Worm (Caenorhabditis elegans) whole organism, late embryonic: ENCODE results near the gene F39G3.5.

ENCODE experiments used
- K02D7.2 ChIP-seq: sonication (generic microtip); optimal IDR thresholded peaks from 2 replicates; lab custom pipeline; 2017; ENCODE audit warnings: mild to moderate bottlenecking, missing genetic modification characterization, missing compliant biosample characterization
- K09A11.1 ChIP-seq: sonication (generic microtip); optimal IDR thresholded peaks from 2 replicates; lab custom pipeline; 2017; ENCODE audit warnings: antibody characterized with exemption, mild to moderate bottlenecking, missing genetic modification characterization, missing compliant biosample characterization; ENCODE audit not compliant: insufficient read depth
- Y22D7AL.16 ChIP-seq: sonication (generic microtip); optimal IDR thresholded peaks from 2 replicates; lab custom pipeline; 2016; ENCODE audit warnings: missing genetic modification characterization, missing compliant biosample characterization
- ahr-1 ChIP-seq: sonication (generic microtip); optimal IDR thresholded peaks from 2 replicates; lab custom pipeline; 2016; ENCODE audit warnings: missing genetic modification characterization, missing compliant biosample characterization
- ceh-18 ChIP-seq: sonication (generic microtip); optimal IDR thresholded peaks from 2 replicates; lab custom pipeline; 2016; ENCODE audit warnings: missing genetic modification characterization, missing compliant biosample characterization
- ceh-24 ChIP-seq: sonication (generic microtip); optimal IDR thresholded peaks from 2 replicates; lab custom pipeline; 2016; ENCODE audit warnings: mild to moderate bottlenecking, missing genetic modification characterization, missing compliant biosample characterization
- ceh-30 ChIP-seq: fragments of 150-350 bp; optimal IDR thresholded peaks from 2 replicates; lab custom pipeline; 2014; ENCODE audit warnings: missing biosample characterization, missing genetic modification characterization
- ceh-31 ChIP-seq: sonication (generic microtip); optimal IDR thresholded peaks from 2 replicates; lab custom pipeline; 2016; ENCODE audit warnings: missing genetic modification characterization, missing compliant biosample characterization
- ceh-9 ChIP-seq: sonication (generic microtip); optimal IDR thresholded peaks from 2 replicates; lab custom pipeline; 2016; ENCODE audit warnings: mild to moderate bottlenecking, missing genetic modification characterization, inconsistent platforms, missing compliant biosample characterization
- dmd-4 ChIP-seq: sonication (generic microtip); optimal IDR thresholded peaks from 2 replicates; lab custom pipeline; 2016; ENCODE audit warnings: borderline replicate concordance, missing genetic modification characterization, missing compliant biosample characterization
- dve-1 ChIP-seq: sonication (generic microtip); optimal IDR thresholded peaks from 2 replicates; lab custom pipeline; 2017; ENCODE audit warnings: antibody characterized with exemption, mild to moderate bottlenecking, missing genetic modification characterization, missing compliant biosample characterization
- elt-4 ChIP-seq: sonication (generic microtip); optimal IDR thresholded peaks from 2 replicates; lab custom pipeline; 2016; ENCODE audit warnings: missing genetic modification characterization, missing compliant biosample characterization
- fkh-10 ChIP-seq: fragments of 150-350 bp; optimal IDR thresholded peaks from 2 replicates; lab custom pipeline; 2014; ENCODE audit warnings: missing biosample characterization, missing genetic modification reagents, missing genetic modification characterization
- hlh-15 ChIP-seq: sonication (generic microtip); optimal IDR thresholded peaks from 2 replicates; lab custom pipeline; 2016; ENCODE audit warnings: missing genetic modification characterization, missing compliant biosample characterization
- hlh-30 ChIP-seq: sonication (generic microtip); optimal IDR thresholded peaks from 2 replicates; lab custom pipeline; 2017; ENCODE audit warnings: antibody characterized with exemption, missing genetic modification characterization, missing compliant biosample characterization; ENCODE audit not compliant: insufficient read depth
- hlh-8 ChIP-seq: sonication (generic microtip); optimal IDR thresholded peaks from 2 replicates; lab custom pipeline; 2016; ENCODE audit warnings: missing genotype, missing genetic modification characterization, missing compliant biosample characterization
- lin-11 ChIP-seq: fragments of 200-800 bp; sonication (Bioruptor generic); optimal IDR thresholded peaks from 2 replicates; lab custom pipeline; 2018; ENCODE audit warnings: mild to moderate bottlenecking, missing genetic modification characterization, missing compliant biosample characterization
- madf-2 ChIP-seq: sonication (generic microtip); optimal IDR thresholded peaks from 2 replicates; lab custom pipeline; 2017; ENCODE audit warnings: missing genetic modification characterization, missing compliant biosample characterization
- nfya-1 ChIP-seq: sonication (generic microtip); optimal IDR thresholded peaks from 2 replicates; lab custom pipeline; 2017; ENCODE audit warnings: missing genetic modification characterization, mild to moderate bottlenecking, missing compliant biosample characterization, antibody characterized with exemption, moderate library complexity
- nhr-11 ChIP-seq: fragments of 150-350 bp; optimal IDR thresholded peaks from 2 replicates; lab custom pipeline; 2014; ENCODE audit warnings: missing biosample characterization, missing genetic modification characterization
- nhr-232 ChIP-seq: sonication (generic microtip); optimal IDR thresholded peaks from 2 replicates; lab custom pipeline; 2016; ENCODE audit warnings: missing genetic modification characterization, missing compliant biosample characterization
- npax-4 ChIP-seq: sonication (generic microtip); optimal IDR thresholded peaks from 2 replicates; lab custom pipeline; 2016; ENCODE audit warnings: missing genetic modification characterization, missing compliant biosample characterization
- pag-3 ChIP-seq: sonication (generic microtip); optimal IDR thresholded peaks from 2 replicates; lab custom pipeline; 2016; ENCODE audit warnings: missing compliant biosample characterization, missing genetic modification characterization, borderline replicate concordance
- pat-9 ChIP-seq: fragments of 200-800 bp; sonication (Bioruptor generic); optimal IDR thresholded peaks from 2 replicates; lab custom pipeline; 2018; ENCODE audit warnings: mild to moderate bottlenecking, missing genetic modification characterization, moderate library complexity, missing compliant biosample characterization
- pax-1 ChIP-seq: fragments of 150-350 bp; optimal IDR thresholded peaks from 2 replicates; lab custom pipeline; 2014; ENCODE audit warnings: missing biosample characterization, missing genetic modification characterization
- pha-4 ChIP-seq: fragments of 150-350 bp; optimal IDR thresholded peaks from 2 replicates; lab custom pipeline; 2018; ENCODE audit warnings: missing biosample characterization, missing genetic modification reagents, missing genetic modification characterization
- pqm-1 ChIP-seq: sonication (generic microtip); optimal IDR thresholded peaks from 2 replicates; lab custom pipeline; 2016; ENCODE audit warnings: missing genetic modification characterization, missing compliant biosample characterization
- pros-1 ChIP-seq: fragments of 150-350 bp; optimal IDR thresholded peaks from 2 replicates; lab custom pipeline; 2014; ENCODE audit warnings: missing biosample characterization, missing genetic modification reagents, missing genetic modification characterization
- rnt-1 ChIP-seq: sonication (generic microtip); optimal IDR thresholded peaks from 2 replicates; lab custom pipeline; 2016; ENCODE audit warnings: missing genetic modification characterization, missing compliant biosample characterization
- sdc-2 ChIP-seq: sonication (generic microtip); optimal IDR thresholded peaks from 2 replicates; lab custom pipeline; 2016; ENCODE audit warnings: missing genotype, missing genetic modification characterization, missing compliant biosample characterization
- tbx-7 ChIP-seq: sonication (generic microtip); optimal IDR thresholded peaks from 2 replicates; lab custom pipeline; 2016; ENCODE audit warnings: missing genotype, missing genetic modification characterization, missing compliant biosample characterization
- ttx-3 ChIP-seq: sonication (generic microtip); optimal IDR thresholded peaks from 2 replicates; lab custom pipeline; 2016; ENCODE audit warnings: missing genetic modification reagents, missing genetic modification characterization, missing compliant biosample characterization
- unc-3 ChIP-seq, 2 experiments: fragments of 200-800 bp in 1 of 2; sonication (Bioruptor generic) in 1 of 2; sonication (generic microtip) in 1 of 2; conservative IDR thresholded peaks in 1 of 2; optimal IDR thresholded peaks in 1 of 2; 2 replicates each; pipeline versions ENCODE4 v1.3.6 to Lab custom; 2016 to 2022; ENCODE audit warnings: missing compliant biosample characterization in 2 of 2, missing genetic modification characterization in 2 of 2, missing genetic modification reagents in 1 of 2
- unc-86 ChIP-seq: sonication (generic microtip); optimal IDR thresholded peaks from 2 replicates; lab custom pipeline; 2016; ENCODE audit warnings: missing genetic modification characterization, missing compliant biosample characterization
- ztf-16 ChIP-seq: sonication (generic microtip); optimal IDR thresholded peaks from 2 replicates; lab custom pipeline; 2017; ENCODE audit warnings: missing genetic modification characterization, missing compliant biosample characterization

Gene F39G3.5

ce11 chrV:4722314-4722713, at the start of gene F39G3.5:
TSS of gene F39G3.5 (plus strand) at chrV:4722614.
- TF ChIP-seq tbx-7 (tag; lab: Kevin White, UChicago) (no peak), pax-1 (tag; lab: Kevin White, UChicago) (no peak), ttx-3 (tag; lab: Kevin White, UChicago) (no peak), pag-3 (tag; lab: Kevin White, UChicago) (no peak), pha-4 (tag; lab: Kevin White, UChicago) (no peak), sdc-2 (no peak), ceh-24 (tag; lab: Kevin White, UChicago) (no peak), ahr-1 (tag; lab: Kevin White, UChicago) (no peak), ztf-16 (tag; lab: Kevin White, UChicago) (no peak), pros-1 (tag; lab: Kevin White, UChicago) (no peak), nfya-1 (no peak), lin-11 (tag; lab: Kevin White, UChicago) (no peak), ceh-9 (tag; lab: Kevin White, UChicago) (no peak), nhr-11 (tag; lab: Kevin White, UChicago) (no peak)

ce11 chrV:4674506-4674905, 47.9 kb upstream of the F39G3.5 start, which contains the start of gene K03B4.8:
TSS of gene K03B4.8 (minus strand) at chrV:4674606.
- TF ChIP-seq pax-1 (tag; lab: Kevin White, UChicago) (no peak), hlh-8 (tag; lab: Kevin White, UChicago) (no peak), K09A11.1 (tag; lab: Kevin White, UChicago) (no peak), Y22D7AL.16 (tag; lab: Kevin White, UChicago) (no peak), sdc-2 (no peak), pqm-1 (tag; lab: Kevin White, UChicago) (no peak), ttx-3 (tag; lab: Kevin White, UChicago) (no peak), dmd-4 (tag; lab: Kevin White, UChicago) (no peak), madf-2 (tag; lab: Kevin White, UChicago) (no peak)

- TF ChIP-seq hlh-8 (tag; lab: Kevin White, UChicago) (no peak), madf-2 (tag; lab: Kevin White, UChicago) (no peak), ceh-30 (tag; lab: Kevin White, UChicago) (no peak)
These were observed 46.3 kb upstream of the F39G3.5 start, which contains the start of gene K03B4.6 for ce11 chrV:4676092-4676491. TSS of gene K03B4.6 (minus strand) at chrV:4676192.

ce11 chrV:4676812-4677211, 45.6 kb upstream of the F39G3.5 start:
- TF ChIP-seq nfya-1 (peak; percentile 65), hlh-15 (tag; lab: Kevin White, UChicago) (no peak)

- TF ChIP-seq fkh-10 (GFP tag; lab: Kevin White, UChicago) (no peak), pros-1 (tag; lab: Kevin White, UChicago) (no peak), unc-3 (GFP tag; conservative IDR thresholded peaks at IDR 0.05; lab: Robert Waterston, UW) (no peak), unc-3 (tag; optimal IDR thresholded peaks at IDR 0.05; lab: Kevin White, UChicago) (no peak)
These were observed 40.7 kb upstream of the F39G3.5 start, which contains the start of gene K03B4.4 for ce11 chrV:4681670-4682069. TSS of gene K03B4.4 (plus strand) at chrV:4681970.

ce11 chrV:4684137-4684536, 38.3 kb upstream of the F39G3.5 start:
- no peak for TF ChIP-seq nfya-1
- TF ChIP-seq dve-1 (tag; lab: Kevin White, UChicago): peak; percentile 74

- TF ChIP-seq pat-9 (tag; lab: Kevin White, UChicago) (no peak), npax-4 (no peak), ceh-31 (tag; lab: Kevin White, UChicago) (no peak), K02D7.2 (tag; lab: Kevin White, UChicago) (no peak), ceh-18 (tag; lab: Kevin White, UChicago) (no peak), K09A11.1 (tag; lab: Kevin White, UChicago) (no peak), nhr-232 (tag; lab: Kevin White, UChicago) (no peak), rnt-1 (no peak), unc-86 (tag; lab: Kevin White, UChicago) (no peak), nhr-11 (tag; lab: Kevin White, UChicago) (no peak), nfya-1 (peak; percentile 33), elt-4 (tag; lab: Kevin White, UChicago) (no peak), ceh-30 (tag; lab: Kevin White, UChicago) (no peak), hlh-30 (peak; percentile 82)
- TF ChIP-seq, all 69 proteins: peak for 2
These were observed 35.5 kb upstream of the F39G3.5 start, which contains the start of gene taf-10 for ce11 chrV:4686680-4687470. TSS of gene taf-10 (plus strand) at chrV:4687103.
